Fruit fly (Drosophila melanogaster) whole organism, embryonic: ENCODE measurements around the gene CG5346.

Source experiments
- Abd-B ChIP-seq: fragments of 200-800 bp; sonication (Bioruptor generic); optimal IDR thresholded peaks from 2 replicates; lab custom pipeline; 2018; ENCODE audit warnings: missing biosample characterization, mild to moderate bottlenecking, missing genetic modification characterization, moderate library complexity
- Atf3 ChIP-seq: fragments of 200-800 bp; sonication (Bioruptor generic); optimal IDR thresholded peaks from 3 replicates; lab custom pipeline; 2016; ENCODE audit warnings: missing biosample characterization, missing genetic modification characterization
- Atf6 ChIP-seq: fragments of 200-800 bp; sonication (Bioruptor generic); IDR thresholded peaks from 2 replicates; pipeline ENCODE4 v1.3.6; 2022; ENCODE audit warnings: missing biosample characterization, missing genetic modification characterization
- CG10366 ChIP-seq: fragments of 200-800 bp; sonication (Bioruptor generic); IDR thresholded peaks from 2 replicates; pipeline ENCODE4 v1.3.6; 2022; ENCODE audit warnings: missing biosample characterization, missing genetic modification characterization
- CG10565 ChIP-seq: fragments of 200-800 bp; sonication (Bioruptor generic); optimal IDR thresholded peaks from 3 replicates; lab custom pipeline; 2016; ENCODE audit warnings: missing biosample characterization, mild to moderate bottlenecking, missing genetic modification characterization
- CG12942 ChIP-seq: fragments of 200-800 bp; sonication (Bioruptor generic); optimal IDR thresholded peaks from 3 replicates; lab custom pipeline; 2016; ENCODE audit warnings: missing biosample characterization, missing genetic modification characterization
- CG13424 ChIP-seq: fragments of 200-800 bp; sonication (Bioruptor generic); optimal IDR thresholded peaks from 2 replicates; lab custom pipeline; 2019; ENCODE audit warnings: missing biosample characterization, mild to moderate bottlenecking, missing genetic modification characterization, moderate library complexity
- CG16813 ChIP-seq: fragments of 200-800 bp; sonication (Bioruptor generic); IDR thresholded peaks from 3 replicates; pipeline ENCODE4 v1.3.6; 2022; ENCODE audit warnings: missing biosample characterization, missing genetic modification characterization; ENCODE audit not compliant: partially characterized antibody
- CG17328 ChIP-seq: fragments of 200-800 bp; sonication (Bioruptor generic); IDR thresholded peaks from 2 replicates; pipeline ENCODE4 v1.3.6; 2022; ENCODE audit warnings: missing biosample characterization, missing genetic modification characterization
- CG17361 ChIP-seq: fragments of 200-800 bp; sonication (Bioruptor generic); IDR thresholded peaks from 3 replicates; pipeline ENCODE4 v1.3.6; 2022; ENCODE audit warnings: missing biosample characterization, missing genetic modification characterization
- CG2199 ChIP-seq: fragments of 200-800 bp; sonication (Bioruptor generic); IDR thresholded peaks from 3 replicates; pipeline ENCODE4 v1.3.6; 2022; ENCODE audit warnings: missing biosample characterization, missing genetic modification characterization
- CG2202 ChIP-seq: fragments of 200-800 bp; sonication (Bioruptor generic); optimal IDR thresholded peaks from 2 replicates; lab custom pipeline; 2018; ENCODE audit warnings: missing biosample characterization, mild to moderate bottlenecking, missing genetic modification characterization
- CG2889 ChIP-seq: fragments of 200-800 bp; sonication (Bioruptor generic); IDR thresholded peaks from 3 replicates; pipeline ENCODE4 v1.3.6; 2022; ENCODE audit warnings: missing biosample characterization, missing genetic modification characterization
- CG32767 ChIP-seq: fragments of 200-800 bp; sonication (Bioruptor generic); IDR thresholded peaks from 2 replicates; pipeline ENCODE4 v1.3.6; 2022; ENCODE audit warnings: missing biosample characterization, missing genetic modification characterization
- CG34224 ChIP-seq: fragments of 200-800 bp; sonication (Bioruptor generic); IDR thresholded peaks from 3 replicates; pipeline ENCODE4 v1.3.6; 2022; ENCODE audit warnings: missing biosample characterization, missing genetic modification characterization; ENCODE audit not compliant: partially characterized antibody
- CG4730 ChIP-seq: fragments of 200-800 bp; sonication (Bioruptor generic); IDR thresholded peaks from 2 replicates; pipeline ENCODE4 v1.3.6; 2022; ENCODE audit warnings: missing biosample characterization, missing genetic modification characterization
- CG6254 ChIP-seq: fragments of 200-800 bp; sonication (Bioruptor generic); optimal IDR thresholded peaks from 3 replicates; lab custom pipeline; 2017; ENCODE audit warnings: mild to moderate bottlenecking, missing biosample characterization, missing genetic modification reagents, missing genetic modification characterization
- CG8944 ChIP-seq: fragments of 200-800 bp; sonication (Bioruptor generic); optimal IDR thresholded peaks from 3 replicates; lab custom pipeline; 2016; ENCODE audit warnings: missing biosample characterization, missing genetic modification characterization
- CG9215 ChIP-seq: fragments of 200-800 bp; sonication (Bioruptor generic); IDR thresholded peaks from 2 replicates; pipeline ENCODE4 v1.3.6; 2022; ENCODE audit warnings: missing biosample characterization, missing genetic modification characterization
- CG9727 ChIP-seq: fragments of 200-800 bp; sonication (Bioruptor generic); optimal IDR thresholded peaks from 3 replicates; lab custom pipeline; 2017; ENCODE audit warnings: missing biosample characterization, mild to moderate bottlenecking, missing genetic modification characterization
- CG9817 ChIP-seq: fragments of 200-800 bp; sonication (Bioruptor generic); optimal IDR thresholded peaks from 2 replicates; lab custom pipeline; 2018; ENCODE audit warnings: missing biosample characterization, mild to moderate bottlenecking, missing genetic modification characterization, moderate library complexity
- CG9932 ChIP-seq: fragments of 200-800 bp; sonication (Bioruptor generic); IDR thresholded peaks from 2 replicates; pipeline ENCODE4 v1.3.6; 2022; ENCODE audit warnings: missing biosample characterization, missing genetic modification characterization
- E2f1 ChIP-seq: fragments of 200-800 bp; sonication (Bioruptor generic); IDR thresholded peaks from 2 replicates; pipeline ENCODE4 v1.3.6; 2022; ENCODE audit warnings: missing biosample characterization, missing genetic modification characterization
- MESR4 ChIP-seq: fragments of 200-800 bp; sonication (Bioruptor generic); optimal IDR thresholded peaks from 2 replicates; lab custom pipeline; 2018; ENCODE audit warnings: missing biosample characterization, mild to moderate bottlenecking, missing genetic modification characterization, moderate library complexity
- Meics ChIP-seq: fragments of 200-800 bp; sonication (Bioruptor generic); optimal IDR thresholded peaks from 2 replicates; lab custom pipeline; 2017; ENCODE audit warnings: missing biosample characterization, mild to moderate bottlenecking, missing genetic modification characterization
- Scr ChIP-seq: fragments of 200-800 bp; sonication (Bioruptor generic); IDR thresholded peaks from 2 replicates; pipeline ENCODE4 v1.3.6; 2022; ENCODE audit warnings: missing biosample characterization, missing genetic modification characterization; ENCODE audit not compliant: partially characterized antibody
- Tbp ChIP-seq: fragments of >200 bp; optimal IDR thresholded peaks from 2 replicates; lab custom pipeline; 2018; ENCODE audit warnings: missing biosample characterization, missing genetic modification characterization
- Vsx1 ChIP-seq: fragments of 200-800 bp; sonication (Bioruptor generic); optimal IDR thresholded peaks from 2 replicates; lab custom pipeline; 2017; ENCODE audit warnings: missing biosample characterization, mild to moderate bottlenecking, missing genetic modification characterization, missing genetic modification reagents
- ase ChIP-seq: fragments of 200-800 bp; sonication (Bioruptor generic); IDR thresholded peaks from 3 replicates; pipeline ENCODE4 v1.3.6; 2022; ENCODE audit warnings: missing biosample characterization, missing genetic modification characterization
- disco-r ChIP-seq: fragments of 200-800 bp; sonication (Bioruptor generic); optimal IDR thresholded peaks from 2 replicates; lab custom pipeline; 2016; ENCODE audit warnings: missing biosample characterization, missing genetic modification characterization
- dmrt11E ChIP-seq: fragments of 200-800 bp; sonication (Bioruptor generic); optimal IDR thresholded peaks from 3 replicates; lab custom pipeline; 2018; ENCODE audit warnings: missing biosample characterization, mild to moderate bottlenecking, missing genetic modification characterization, moderate library complexity
- fd64A ChIP-seq: fragments of 200-800 bp; sonication (Bioruptor generic); optimal IDR thresholded peaks from 3 replicates; lab custom pipeline; 2018; ENCODE audit warnings: missing biosample characterization, mild to moderate bottlenecking, missing genetic modification characterization
- fru ChIP-seq: fragments of >200 bp; optimal IDR thresholded peaks from 2 replicates; lab custom pipeline; 2017
- gfzf ChIP-seq: fragments of 200-800 bp; sonication (Bioruptor generic); optimal IDR thresholded peaks from 2 replicates; lab custom pipeline; 2016; ENCODE audit warnings: missing biosample characterization, mild to moderate bottlenecking, missing genetic modification characterization, moderate library complexity
- grn ChIP-seq: fragments of 200-800 bp; sonication (Bioruptor generic); optimal IDR thresholded peaks from 3 replicates; lab custom pipeline; 2017; ENCODE audit warnings: missing biosample characterization, missing genetic modification characterization
- h ChIP-seq: fragments of >200 bp; optimal IDR thresholded peaks from 2 replicates; lab custom pipeline; 2017
- ham ChIP-seq: fragments of 200-800 bp; sonication (Bioruptor generic); IDR thresholded peaks from 2 replicates; pipeline ENCODE4 v1.3.6; 2022; ENCODE audit warnings: missing biosample characterization, missing genetic modification characterization
- her ChIP-seq: fragments of 200-800 bp; sonication (Bioruptor generic); optimal IDR thresholded peaks from 2 replicates; lab custom pipeline; 2016; ENCODE audit warnings: missing biosample characterization, missing genetic modification characterization
- hth ChIP-seq: fragments of >200 bp; optimal IDR thresholded peaks from 2 replicates; lab custom pipeline; 2017; ENCODE audit warnings: inconsistent platforms
- kay ChIP-seq: fragments of 200-800 bp; sonication (Bioruptor generic); optimal IDR thresholded peaks from 2 replicates; lab custom pipeline; 2016; ENCODE audit warnings: missing biosample characterization, missing genetic modification characterization
- ken ChIP-seq: fragments of 200-800 bp; sonication (Bioruptor generic); IDR thresholded peaks from 3 replicates; pipeline ENCODE4 v1.3.6; 2022; ENCODE audit warnings: missing biosample characterization, missing genetic modification characterization
- lmd ChIP-seq: fragments of 200-800 bp; sonication (Bioruptor generic); IDR thresholded peaks from 2 replicates; pipeline ENCODE4 v1.3.6; 2022; ENCODE audit warnings: missing biosample characterization, missing genetic modification characterization
- org-1 ChIP-seq: fragments of 200-800 bp; sonication (Bioruptor generic); optimal IDR thresholded peaks from 2 replicates; lab custom pipeline; 2017; ENCODE audit warnings: missing biosample characterization, missing genetic modification characterization
- pros ChIP-seq: fragments of 200-800 bp; sonication (Bioruptor generic); optimal IDR thresholded peaks from 3 replicates; lab custom pipeline; 2019; ENCODE audit warnings: missing biosample characterization, mild to moderate bottlenecking, missing genetic modification characterization, moderate library complexity
- sisA ChIP-seq: fragments of 200-800 bp; sonication (Bioruptor generic); IDR thresholded peaks from 2 replicates; pipeline ENCODE4 v1.3.6; 2022; ENCODE audit warnings: missing biosample characterization, missing genetic modification characterization
- so ChIP-seq: fragments of 200-800 bp; sonication (Bioruptor generic); IDR thresholded peaks from 3 replicates; pipeline ENCODE4 v1.3.6; 2022; ENCODE audit warnings: missing biosample characterization, missing genetic modification characterization
- sr ChIP-seq: fragments of 200-800 bp; sonication (Bioruptor generic); IDR thresholded peaks from 3 replicates; pipeline ENCODE4 v1.3.6; 2022; ENCODE audit warnings: missing biosample characterization, missing genetic modification characterization
- stwl ChIP-seq: fragments of 200-800 bp; sonication (Bioruptor generic); optimal IDR thresholded peaks from 3 replicates; lab custom pipeline; 2018; ENCODE audit warnings: missing biosample characterization, mild to moderate bottlenecking, missing genetic modification characterization, moderate library complexity
- tgo ChIP-seq: fragments of 200-800 bp; sonication (Bioruptor generic); IDR thresholded peaks from 3 replicates; pipeline ENCODE4 v1.3.6; 2022; ENCODE audit warnings: missing biosample characterization, missing genetic modification characterization
- trem ChIP-seq: fragments of 200-800 bp; optimal IDR thresholded peaks from 3 replicates; lab custom pipeline; 2019; ENCODE audit warnings: missing biosample characterization, mild to moderate bottlenecking, missing genetic modification characterization, moderate library complexity
- ttk ChIP-seq: fragments of 200-800 bp; sonication (Bioruptor generic); IDR thresholded peaks from 2 replicates; pipeline ENCODE4 v2.1.2; 2022; ENCODE audit warnings: missing biosample characterization, missing genetic modification characterization
- wdn ChIP-seq: fragments of 200-800 bp; sonication (Bioruptor generic); IDR thresholded peaks from 2 replicates; pipeline ENCODE4 v1.3.6; 2022; ENCODE audit warnings: missing biosample characterization, missing genetic modification characterization

CG5346 gene

dm6 chr3R:22526353-22526907, 2.0 kb downstream of the CG5346 start (continued):
- TF ChIP-seq Tbp (GFP tag; lab: Kevin White, UChicago) (no peak), fru (no peak), CG12942 (GFP tag; lab: Kevin White, UChicago) (no peak), Abd-B (peak; percentile 45), pros (no peak), org-1 (no peak), Atf6 (GFP tag; lab: Robert Waterston, UW) (0 out of 2 replicates have a peak, but pooled peaks have one; percentile 7), h (lab: Kevin White, UChicago) (no peak), ase (peak; percentile 53; the same call in 1 of the 3 replicates), CG17328 (GFP tag; lab: Robert Waterston, UW) (peak; percentile 22; the same call in 1 of the 2 replicates), CG32767 (no peak), E2f1 (GFP tag; lab: Robert Waterston, UW) (no peak), Atf3 (GFP tag; lab: Kevin White, UChicago) (no peak), wdn (GFP tag; lab: Robert Waterston, UW) (no peak), tgo (no peak), ham (GFP tag; lab: Robert Waterston, UW) (no peak), her (GFP tag; lab: Kevin White, UChicago) (no peak), CG2202 (tag; lab: Kevin White, UChicago) (no peak), lmd (no peak), CG9932 (GFP tag; lab: Robert Waterston, UW) (no peak), fd64A (no peak), CG16813 (GFP tag; lab: Robert Waterston, UW) (no peak), CG10366 (peak; percentile 35; the same call in 1 of the 2 replicates), Scr (GFP tag; lab: Robert Waterston, UW) (no peak), CG9215 (GFP tag; lab: Robert Waterston, UW) (no peak), CG34224 (GFP tag; lab: Robert Waterston, UW) (no peak), sr (GFP tag; lab: Robert Waterston, UW) (peak; percentile 66; the same call in 1 of the 3 replicates), MESR4 (GFP tag; lab: Kevin White, UChicago) (no peak), CG6254 (no peak), Vsx1 (peak; percentile 27), ttk (GFP tag; lab: Robert Waterston, UW) (0 out of 2 replicates have a peak, but pooled peaks have one; percentile 5), stwl (tag; lab: Kevin White, UChicago) (no peak), CG4730 (GFP tag; lab: Robert Waterston, UW) (0 out of 2 replicates have a peak, but pooled peaks have one; percentile 27), CG9817 (tag; lab: Kevin White, UChicago) (peak; percentile 10), CG8944 (no peak), gfzf (no peak), dmrt11E (tag; lab: Kevin White, UChicago) (no peak), trem (tag; lab: Kevin White, UChicago) (no peak), CG2889 (GFP tag; lab: Robert Waterston, UW) (0 out of 3 replicates have a peak, but pooled peaks have one; percentile 45), hth (no peak), CG17361 (peak; percentile 62), so (GFP tag; lab: Robert Waterston, UW) (no peak), Meics (peak; percentile 25), CG10565 (GFP tag; lab: Kevin White, UChicago) (no peak), kay (GFP tag; lab: Kevin White, UChicago) (peak; percentile 19), sisA (GFP tag; lab: Robert Waterston, UW) (0 out of 2 replicates have a peak, but pooled peaks have one; percentile 7), CG9727 (GFP tag; lab: Kevin White, UChicago) (peak; percentile 67), CG13424 (tag; lab: Kevin White, UChicago) (peak; percentile 21), CG2199 (no peak), grn (no peak), ken (no peak), disco-r (GFP tag; lab: Kevin White, UChicago) (no peak)
